Fruit fly (Drosophila melanogaster): Measurements from ENCODE around the gene CG18598.

- TF ChIP-seq psq (optimal IDR thresholded peaks at IDR 0.05) (no peak), Sin3A (optimal IDR thresholded peaks at IDR 0.05) (no peak), Myc (optimal IDR thresholded peaks at IDR 0.05) (no peak)
Measured at dm6 chr3R:18232187-18232586, 18.7 kb upstream of the CG18598 start.
